Worm (Caenorhabditis elegans) whole organism, L1 larva: ENCODE data around the gene arf-6.

Source experiments
- jun-1 ChIP-seq: fragments of 150-350 bp; optimal IDR thresholded peaks from 2 replicates; lab custom pipeline; 2014; ENCODE audit warnings: missing biosample characterization, missing genetic modification reagents, missing genetic modification characterization
- lin-35 ChIP-seq, 2 experiments: fragments of 150-350 bp; optimal IDR thresholded peaks; 2 replicates each; lab custom pipeline; 2014; ENCODE audit warnings: missing biosample characterization in 2 of 2, missing genetic modification characterization in 2 of 2, missing genetic modification reagents in 2 of 2
- mep-1 ChIP-seq: fragments of 150-350 bp; optimal IDR thresholded peaks from 2 replicates; lab custom pipeline; 2014; ENCODE audit warnings: missing biosample characterization, missing genetic modification characterization
- nhr-90 ChIP-seq: sonication (generic microtip); optimal IDR thresholded peaks from 2 replicates; lab custom pipeline; 2016; ENCODE audit warnings: mild to moderate bottlenecking, missing genetic modification characterization, missing compliant biosample characterization; ENCODE audit not compliant: poor library complexity
- unc-30 ChIP-seq: sonication (generic microtip); optimal IDR thresholded peaks from 2 replicates; lab custom pipeline; 2017; ENCODE audit warnings: missing biosample characterization, missing genetic modification characterization
- unc-98 ChIP-seq: fragments of 200-800 bp; sonication (Bioruptor generic); IDR thresholded peaks from 2 replicates; pipeline ENCODE4 v1.3.6; 2022; ENCODE audit warnings: missing genetic modification characterization, missing compliant biosample characterization
- ztf-4 ChIP-seq: fragments of 150-350 bp; optimal IDR thresholded peaks from 2 replicates; lab custom pipeline; 2014; ENCODE audit warnings: missing biosample characterization, missing genetic modification characterization

ce11 chrIV:16939001-16939400, 7.9 kb upstream of the arf-6 start, which contains the start of gene Y116A8C.10:
- TF ChIP-seq lin-35 (GFP tag; optimal IDR thresholded peaks at IDR 0.05; lab: Kevin White, UChicago) (no peak), mep-1 (tag; lab: Kevin White, UChicago) (no peak), unc-30 (tag; lab: Kevin White, UChicago) (no peak), ztf-4 (tag; lab: Kevin White, UChicago) (no peak), jun-1 (tag; lab: Kevin White, UChicago) (no peak), nhr-90 (tag; lab: Kevin White, UChicago) (no peak), unc-98 (no peak)
